Worm (Caenorhabditis elegans): ENCODE results near the gene ttr-26.

Gene ttr-26

ce11 chrV:18586954-18587353, 26.9 kb upstream of the ttr-26 start:
- TF ChIP-seq ceh-91 (GFP tag; IDR thresholded peaks at IDR 0.05) (no peak), Y56A3A.18 (GFP tag; IDR thresholded peaks at IDR 0.05) (no peak), snpc-1.3 (tag; optimal IDR thresholded peaks at IDR 0.05; ENCODE audit: insufficient read depth) (no peak), repo-1 (tag; optimal IDR thresholded peaks at IDR 0.05) (no peak), bed-1 (GFP tag; IDR thresholded peaks at IDR 0.05) (no peak), B0019.2 (GFP tag; conservative IDR thresholded peaks at IDR 0.05) (no peak), nfyb-1 (GFP tag; IDR thresholded peaks at IDR 0.05) (no peak), K12H6.12 (tag; optimal IDR thresholded peaks at IDR 0.05) (no peak), hsf-1 (GFP tag; IDR thresholded peaks at IDR 0.05) (no peak), him-1 (tag; optimal IDR thresholded peaks at IDR 0.05) (no peak), chd-7 (tag; optimal IDR thresholded peaks at IDR 0.05) (no peak), Y53G8AR.9 (GFP tag; conservative IDR thresholded peaks at IDR 0.05) (no peak), Y67H2A.10 (GFP tag; conservative IDR thresholded peaks at IDR 0.05) (no peak), sea-2 (GFP tag; IDR thresholded peaks at IDR 0.05) (no peak), Y53F4B.3 (GFP tag; IDR thresholded peaks at IDR 0.05) (no peak), pbrm-1 (GFP tag; IDR thresholded peaks at IDR 0.05) (no peak), nhr-179 (tag; optimal IDR thresholded peaks at IDR 0.05) (no peak), F55B11.4 (tag; optimal IDR thresholded peaks at IDR 0.05; ENCODE audit: borderline replicate concordance, insufficient read depth) (no peak), lin-35 (GFP tag; optimal IDR thresholded peaks at IDR 0.05) (no peak), mes-4 (tag; optimal IDR thresholded peaks at IDR 0.05) (no peak)

DNA sequence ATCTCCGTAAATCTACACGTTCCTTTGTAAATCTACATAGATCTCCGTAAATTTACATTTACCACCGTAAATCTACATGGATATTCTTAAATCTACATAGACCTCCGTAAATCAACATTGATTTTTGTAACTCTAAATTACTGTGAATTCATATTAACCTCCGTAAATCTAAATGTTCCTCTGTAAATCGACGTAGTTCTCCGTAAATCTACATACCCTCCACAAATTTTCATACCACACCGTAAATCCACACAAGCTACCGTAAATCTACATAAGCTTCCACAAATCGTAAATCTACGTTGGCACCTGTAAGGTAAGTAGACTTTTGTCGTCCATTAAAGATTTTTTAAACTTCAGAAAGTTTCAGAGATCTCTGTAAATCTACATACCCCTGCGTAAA, 25.0 kb upstream of the ttr-26 start:
- TF ChIP-seq chd-7 (tag; optimal IDR thresholded peaks at IDR 0.05) = no peak
- no peak for TF ChIP-seq unc-62 (GFP tag; optimal IDR thresholded peaks at IDR 0.05)
- no peak for TF ChIP-seq rec-8 (tag; optimal IDR thresholded peaks at IDR 0.05)
- no peak for TF ChIP-seq nfya-1 (tag; optimal IDR thresholded peaks at IDR 0.05; ENCODE audit: borderline replicate concordance, insufficient read depth)
- TF ChIP-seq nhr-120 (GFP tag; IDR thresholded peaks at IDR 0.05) = no peak
- TF ChIP-seq madf-8 (GFP tag; conservative IDR thresholded peaks at IDR 0.05) = no peak
- TF ChIP-seq zim-3 (tag; optimal IDR thresholded peaks at IDR 0.05) = no peak
- TF ChIP-seq F57C9.4 (tag; optimal IDR thresholded peaks at IDR 0.05) = no peak
- TF ChIP-seq hrde-1 (tag; optimal IDR thresholded peaks at IDR 0.05; ENCODE audit: borderline replicate concordance) = no peak
- TF ChIP-seq pha-4 (tag; optimal IDR thresholded peaks at IDR 0.05) = no peak
- TF ChIP-seq ceh-79 (tag; optimal IDR thresholded peaks at IDR 0.05) = no peak
- TF ChIP-seq dox-1 (GFP tag; IDR thresholded peaks at IDR 0.05) = no peak
- no peak for TF ChIP-seq efl-1 (GFP tag; optimal IDR thresholded peaks at IDR 0.05)
- TF ChIP-seq mxl-1 (tag; optimal IDR thresholded peaks at IDR 0.05) = no peak
- no peak for TF ChIP-seq F23B12.7 (tag; optimal IDR thresholded peaks at IDR 0.05; ENCODE audit: insufficient read depth)

- TF ChIP-seq hlh-26 (GFP tag; conservative IDR thresholded peaks at IDR 0.05) = no peak
- no peak for TF ChIP-seq lag-1 (GFP tag; IDR thresholded peaks at IDR 0.05)
- no peak for TF ChIP-seq ama-1 (optimal IDR thresholded peaks at IDR 0.05)
- TF ChIP-seq ama-1 (GFP tag; optimal IDR thresholded peaks at IDR 0.05) = no peak
- no peak for TF ChIP-seq let-526 (GFP tag; IDR thresholded peaks at IDR 0.05)
- TF ChIP-seq repo-1 (tag; optimal IDR thresholded peaks at IDR 0.05) = no peak
- TF ChIP-seq attf-6 (GFP tag; IDR thresholded peaks at IDR 0.05) = no peak
Observed at ce11 chrV:18582358-18582757, 22.3 kb upstream of the ttr-26 start, which contains the start of gene txt-14. txt-14 (plus strand) TSS chrV:18582658.
